Fruit fly (Drosophila melanogaster) whole organism, wandering third instar larva: ENCODE results near the gene Nepl17.

Experiments used
- Abd-B ChIP-seq: fragments of >200 bp; optimal IDR thresholded peaks from 2 replicates; lab custom pipeline; 2017; ENCODE audit warnings: missing biosample characterization, missing genetic modification characterization
- CG32264 ChIP-seq: fragments of 200-800 bp; sonication (Bioruptor generic); optimal IDR thresholded peaks from 2 replicates; lab custom pipeline; 2016; ENCODE audit warnings: missing biosample characterization, missing genetic modification characterization
- CrebA ChIP-seq: fragments of 200-800 bp; sonication (Bioruptor generic); optimal IDR thresholded peaks from 2 replicates; lab custom pipeline; 2016; ENCODE audit warnings: missing biosample characterization, mild to moderate bottlenecking, missing genetic modification characterization, borderline replicate concordance
- GATAd ChIP-seq: sonication (Bioruptor generic); optimal IDR thresholded peaks from 2 replicates; lab custom pipeline; 2016; ENCODE audit warnings: missing biosample characterization, missing genetic modification characterization
- HLH106 ChIP-seq: fragments of 200-800 bp; optimal IDR thresholded peaks from 3 replicates; lab custom pipeline; 2019; ENCODE audit warnings: missing biosample characterization, mild to moderate bottlenecking, missing genetic modification characterization, moderate library complexity
- Hnf4 ChIP-seq: fragments of 200-800 bp; sonication (Bioruptor generic); optimal IDR thresholded peaks from 2 replicates; lab custom pipeline; 2016; ENCODE audit warnings: missing biosample characterization, mild to moderate bottlenecking, missing genetic modification characterization
- Hr78 ChIP-seq: fragments of >200 bp; optimal IDR thresholded peaks from 2 replicates; lab custom pipeline; 2017; ENCODE audit warnings: missing biosample characterization, missing genetic modification characterization
- Hr83 ChIP-seq: fragments of 200-300 bp; sonication (Bioruptor generic); optimal IDR thresholded peaks from 2 replicates; lab custom pipeline; 2016; ENCODE audit warnings: missing biosample characterization, mild to moderate bottlenecking, missing genetic modification characterization, moderate library complexity; ENCODE audit not compliant: poor library complexity, severe bottlenecking
- Jra ChIP-seq: sonication (Bioruptor generic); optimal IDR thresholded peaks from 2 replicates; lab custom pipeline; 2016; ENCODE audit warnings: missing biosample characterization, missing genetic modification characterization
- Mio ChIP-seq: sonication (Bioruptor generic); optimal IDR thresholded peaks from 2 replicates; lab custom pipeline; 2016; ENCODE audit warnings: missing biosample characterization, missing genetic modification characterization
- Myc ChIP-seq: fragments of >200 bp; optimal IDR thresholded peaks from 2 replicates; lab custom pipeline; 2017
- N ChIP-seq: fragments of >200 bp; optimal IDR thresholded peaks from 2 replicates; lab custom pipeline; 2018; ENCODE audit warnings: missing biosample characterization, missing external identifiers, missing genetic modification characterization
- OdsH ChIP-seq: fragments of 200-800 bp; sonication (Bioruptor generic); optimal IDR thresholded peaks from 2 replicates; lab custom pipeline; 2016; ENCODE audit warnings: missing biosample characterization, mild to moderate bottlenecking, missing genetic modification characterization
- Rel ChIP-seq, 2 experiments: fragments of 200-800 bp; sonication (Bioruptor generic) in 1 of 2; optimal IDR thresholded peaks; 2 replicates in 1 of 2; 3 replicates in 1 of 2; lab custom pipeline; 2016 to 2019; ENCODE audit warnings: mild to moderate bottlenecking in 2 of 2, missing biosample characterization in 2 of 2, missing genetic modification characterization in 2 of 2, moderate library complexity in 1 of 2
- Sp1 ChIP-seq: fragments of 200-800 bp; sonication (Bioruptor generic); optimal IDR thresholded peaks from 3 replicates; lab custom pipeline; 2019; ENCODE audit warnings: missing biosample characterization, mild to moderate bottlenecking, missing genetic modification characterization, moderate library complexity
- br ChIP-seq: fragments of 200-800 bp; sonication (Bioruptor generic); optimal IDR thresholded peaks from 2 replicates; lab custom pipeline; 2016; ENCODE audit warnings: missing biosample characterization, missing genetic modification characterization
- brk ChIP-seq: fragments of 200-800 bp; sonication (Bioruptor generic); optimal IDR thresholded peaks from 2 replicates; lab custom pipeline; 2016; ENCODE audit warnings: missing biosample characterization, mild to moderate bottlenecking, missing genetic modification characterization
- dl ChIP-seq, 2 experiments: fragments of 175-275, 200-275 bp in 1 of 2; fragments of 200-275 bp in 1 of 2; sonication (Bioruptor generic); optimal IDR thresholded peaks; lab custom pipeline; 2018; ENCODE audit warnings: mild to moderate bottlenecking in 2 of 2, missing biosample characterization in 2 of 2, missing genetic modification characterization in 2 of 2, moderate library complexity in 2 of 2; ENCODE audit not compliant: partially characterized antibody in 2 of 2, insufficient read depth in 1 of 2
- dmrt93B ChIP-seq: fragments of 200-800 bp; sonication (Bioruptor generic); optimal IDR thresholded peaks from 2 replicates; lab custom pipeline; 2018; ENCODE audit warnings: missing biosample characterization, mild to moderate bottlenecking, missing genetic modification characterization
- dsf ChIP-seq: sonication (Bioruptor generic); optimal IDR thresholded peaks from 2 replicates; lab custom pipeline; 2016; ENCODE audit warnings: missing biosample characterization, missing genetic modification characterization, borderline replicate concordance
- ey ChIP-seq: fragments of 200-800 bp; sonication (Bioruptor generic); optimal IDR thresholded peaks from 2 replicates; lab custom pipeline; 2016; ENCODE audit warnings: missing biosample characterization, missing genetic modification characterization
- foxo ChIP-seq, 2 experiments: fragments of 200-800 bp; sonication (Bioruptor generic); optimal IDR thresholded peaks; 2 replicates in 1 of 2; 3 replicates in 1 of 2; lab custom pipeline; 2016 to 2017; ENCODE audit warnings: missing biosample characterization in 2 of 2, missing genetic modification characterization in 2 of 2
- fru ChIP-seq: fragments of 200-800 bp; sonication (Bioruptor generic); optimal IDR thresholded peaks from 3 replicates; lab custom pipeline; 2016; ENCODE audit warnings: missing biosample characterization, mild to moderate bottlenecking, missing genetic modification characterization
- h ChIP-seq: fragments of 200-800 bp; sonication (Bioruptor generic); optimal IDR thresholded peaks from 3 replicates; lab custom pipeline; 2016; ENCODE audit warnings: missing biosample characterization, mild to moderate bottlenecking, missing genetic modification characterization
- jim ChIP-seq: fragments of 175-275, 200-325 bp; sonication (Bioruptor generic); optimal IDR thresholded peaks from 2 replicates; lab custom pipeline; 2016; ENCODE audit warnings: missing biosample characterization, mild to moderate bottlenecking, missing genetic modification characterization
- lola ChIP-seq: fragments of >200 bp; optimal IDR thresholded peaks from 2 replicates; lab custom pipeline; 2017; ENCODE audit warnings: missing biosample characterization, missing genetic modification characterization
- psq ChIP-seq: fragments of 200-800 bp; sonication (Bioruptor generic); optimal IDR thresholded peaks from 3 replicates; lab custom pipeline; 2017; ENCODE audit warnings: missing biosample characterization, mild to moderate bottlenecking, missing genetic modification characterization, moderate library complexity
- rgr ChIP-seq: fragments of 200-800 bp; sonication (Bioruptor generic); optimal IDR thresholded peaks from 3 replicates; lab custom pipeline; 2016; ENCODE audit warnings: missing biosample characterization, mild to moderate bottlenecking, missing genetic modification characterization
- sage ChIP-seq: fragments of 200-800 bp; sonication (Bioruptor generic); optimal IDR thresholded peaks from 2 replicates; lab custom pipeline; 2016; ENCODE audit warnings: missing biosample characterization, mild to moderate bottlenecking, missing genetic modification characterization
- sv ChIP-seq: fragments of 200-800 bp; sonication (Bioruptor generic); optimal IDR thresholded peaks from 3 replicates; lab custom pipeline; 2016; ENCODE audit warnings: missing biosample characterization, missing genetic modification characterization
- tai ChIP-seq: sonication (Bioruptor generic); optimal IDR thresholded peaks from 2 replicates; lab custom pipeline; 2016; ENCODE audit warnings: missing biosample characterization, missing genetic modification characterization
- usp ChIP-seq: fragments of >200 bp; optimal IDR thresholded peaks from 2 replicates; lab custom pipeline; 2017; ENCODE audit warnings: missing biosample characterization, missing genetic modification characterization
- woc ChIP-seq: sonication (Bioruptor generic); optimal IDR thresholded peaks from 2 replicates; lab custom pipeline; 2016; ENCODE audit warnings: missing biosample characterization, mild to moderate bottlenecking, missing genetic modification characterization

Nepl17 gene

DNA sequence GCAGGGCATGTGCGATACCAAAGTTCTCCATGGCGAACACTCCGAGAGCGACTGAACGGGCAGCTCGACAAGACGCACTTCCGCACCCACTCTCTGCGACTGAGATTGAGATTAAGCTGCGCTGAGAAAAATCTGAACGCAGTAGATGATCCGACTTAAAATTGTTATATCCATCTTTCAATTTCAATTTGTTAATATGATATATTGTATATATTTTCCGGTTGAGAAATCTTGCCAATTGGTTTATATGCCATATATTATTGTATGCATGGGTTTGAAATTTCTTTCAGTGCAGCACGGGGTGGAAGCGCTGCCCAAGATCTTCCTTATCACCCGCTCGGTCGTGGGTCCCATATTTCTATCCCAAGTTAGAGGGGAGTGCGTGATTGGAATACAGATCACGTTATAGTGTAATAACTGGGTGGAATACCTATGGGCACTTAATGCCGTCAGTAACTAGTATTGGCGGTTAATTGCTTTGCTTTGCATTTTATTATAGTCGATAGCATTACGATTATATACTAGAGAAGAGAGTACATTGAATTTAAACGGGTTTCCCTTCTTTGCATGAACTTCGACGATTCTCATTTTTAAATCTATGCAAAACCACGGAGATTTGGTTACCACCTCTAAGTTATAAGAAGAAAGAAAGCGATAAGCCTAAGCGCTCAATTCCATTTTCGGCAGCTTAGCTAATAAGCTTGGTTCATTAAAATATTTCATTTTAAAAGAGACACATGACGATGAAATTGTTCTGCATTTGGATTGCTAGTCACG is 7.5 kb downstream of the Nepl17 start, which contains the start of the genes Nepl19 and Nepl20:
Gene Nepl19, minus strand, starts transcription at position 57 of the 777 bp plus-strand sequence.
Gene Nepl20, plus strand, starts transcription at position 727 of the 777 bp plus-strand sequence.
- TF ChIP-seq Mio (GFP tag; lab: Kevin White, UChicago) (peak; percentile 12), Hr78 (GFP tag; lab: Kevin White, UChicago) (no peak), psq (GFP tag; lab: Kevin White, UChicago) (peak; percentile 80), dmrt93B (GFP tag; lab: Kevin White, UChicago) (peak; percentile 68), dl (GFP tag; optimal IDR thresholded peaks at IDR 0.05; lab: Kevin White, UChicago; ENCODE audit: insufficient read depth in 1 of 2, partially characterized antibody in 2 of 2) (no peak), Abd-B (GFP tag; lab: Kevin White, UChicago) (no peak), Jra (no peak), ey (peak; percentile 87), woc (GFP tag; lab: Kevin White, UChicago) (peak; percentile 53), fru (GFP tag; lab: Kevin White, UChicago) (peak; percentile 89), lola (GFP tag; lab: Kevin White, UChicago) (no peak), CrebA (peak; percentile 41), sv (GFP tag; lab: Kevin White, UChicago) (peak; percentile 81), Rel (GFP tag; optimal IDR thresholded peaks at IDR 0.05; lab: Kevin White, UChicago) (peak; percentile 51), Rel (tag; optimal IDR thresholded peaks at IDR 0.05; lab: Kevin White, UChicago) (peak; percentile 56), sage (GFP tag; lab: Kevin White, UChicago) (peak; percentile 77), foxo (GFP tag; optimal IDR thresholded peaks at IDR 0.05; lab: Kevin White, UChicago) (peak in 1 of 2 experiments; percentile 90), OdsH (GFP tag; lab: Kevin White, UChicago) (peak; percentile 92), h (peak; percentile 93), Sp1 (GFP tag; lab: Kevin White, UChicago) (peak; percentile 79), CG32264 (GFP tag; lab: Kevin White, UChicago) (peak; percentile 41), tai (GFP tag; lab: Kevin White, UChicago) (no peak), Hnf4 (peak; percentile 85), rgr (GFP tag; lab: Kevin White, UChicago) (peak; percentile 90), br (GFP tag; lab: Kevin White, UChicago) (peak; percentile 86), HLH106 (tag; lab: Kevin White, UChicago) (peak; percentile 84)

dm6 chr3R:28883434-28883833 is 10.7 kb downstream of the Nepl17 start, which contains the start of gene Nepl21:
Nepl21 (plus strand) TSS chr3R:28883693.
- TF ChIP-seq Rel (GFP tag; optimal IDR thresholded peaks at IDR 0.05; lab: Kevin White, UChicago) (no peak), Rel (tag; optimal IDR thresholded peaks at IDR 0.05; lab: Kevin White, UChicago) (peak; percentile 17), Hnf4 (no peak)

dm6 chr3R:28886813-28887212 is 14.1 kb downstream of the Nepl17 start:
- TF ChIP-seq Jra (no peak), brk (GFP tag; lab: Kevin White, UChicago) (no peak), sv (GFP tag; lab: Kevin White, UChicago) (no peak), N (GFP tag; lab: Kevin White, UChicago) (no peak)

dm6 chr3R:28887559-28888432 is 15.1 kb downstream of the Nepl17 start, which contains the start of the genes CG33203 and Doa:
CG33203 (minus strand) TSS chr3R:28887709.
Doa (plus strand) TSS chr3R:28888073.
- TF ChIP-seq Myc (peak; percentile 4), Hnf4 (peak; percentile 76), GATAd (GFP tag; lab: Kevin White, UChicago) (no peak), dl (GFP tag; optimal IDR thresholded peaks at IDR 0.05; lab: Kevin White, UChicago; ENCODE audit: insufficient read depth in 1 of 2, partially characterized antibody in 2 of 2) (peak in 1 of 2 experiments; percentile 6), woc (GFP tag; lab: Kevin White, UChicago) (no peak), brk (GFP tag; lab: Kevin White, UChicago) (no peak), jim (GFP tag; lab: Kevin White, UChicago) (no peak), CrebA (no peak), Rel (GFP tag; optimal IDR thresholded peaks at IDR 0.05; lab: Kevin White, UChicago) (no peak), Rel (tag; optimal IDR thresholded peaks at IDR 0.05; lab: Kevin White, UChicago) (peak; percentile 17), rgr (GFP tag; lab: Kevin White, UChicago) (peak; percentile 5), Mio (GFP tag; lab: Kevin White, UChicago) (no peak), dsf (GFP tag; lab: Kevin White, UChicago) (no peak), foxo (GFP tag; optimal IDR thresholded peaks at IDR 0.05; lab: Kevin White, UChicago) (peak in 1 of 2 experiments; percentile 53), br (GFP tag; lab: Kevin White, UChicago) (peak; percentile 8), HLH106 (tag; lab: Kevin White, UChicago) (peak; percentile 25), ey (no peak), Jra (peak; percentile 38), usp (GFP tag; lab: Kevin White, UChicago) (no peak), Hr83 (GFP tag; lab: Kevin White, UChicago) (peak; percentile 79), h (peak; percentile 51)
